Worm (Caenorhabditis elegans) whole organism, L4/young adult: ENCODE data around the gene nlp-68.

Experiments
- W03F9.2 ChIP-seq: fragments of 150-350 bp; optimal IDR thresholded peaks from 2 replicates; lab custom pipeline; 2014; ENCODE audit warnings: missing biosample characterization, missing genetic modification characterization
- dao-5 ChIP-seq: sonication (generic microtip); optimal IDR thresholded peaks from 2 replicates; lab custom pipeline; 2016; ENCODE audit warnings: missing genotype, missing genetic modification characterization, moderate library complexity, missing compliant biosample characterization
- him-1 ChIP-seq: sonication (generic microtip); optimal IDR thresholded peaks from 2 replicates; lab custom pipeline; 2016; ENCODE audit warnings: missing genotype, missing genetic modification reagents, missing genetic modification characterization, missing compliant biosample characterization

- TF ChIP-seq him-1 (tag; lab: Kevin White, UChicago) (no peak), W03F9.2 (no peak), dao-5 (no peak)
These were observed 3.7 kb downstream of the nlp-68 start, which contains the start of gene hpd-1 for ce11 chrIII:10535226-10535625.
